Fruit fly (Drosophila melanogaster): ENCODE data around the gene CG2685.

Gene CG2685

dm6 chrX:2704134-2704773 lies 9.5 kb downstream of the CG2685 start, which contains the start of gene eIF2Bbeta:
Gene eIF2Bbeta, plus strand, starts transcription at chrX:2704571.
- no peak for TF ChIP-seq noc (tag; optimal IDR thresholded peaks at IDR 0.05)

dm6 chrX:2703693-2704092 lies 10.1 kb downstream of the CG2685 start, which contains the start of gene Ugalt:
Gene Ugalt, minus strand, starts transcription at chrX:2703852.
- peak; percentile 100 for TF ChIP-seq noc (tag; optimal IDR thresholded peaks at IDR 0.05)

dm6 chrX:2698064-2698894 lies 15.5 kb downstream of the CG2685 start, which contains the start of the genes Spg7 and Lint-O:
Gene Spg7, minus strand, starts transcription at chrX:2698211.
Gene Lint-O, plus strand, starts transcription at chrX:2698701.
- TF ChIP-seq noc (tag; optimal IDR thresholded peaks at IDR 0.05) = no peak

dm6 chrX:2693786-2694185 lies 20.0 kb downstream of the CG2685 start, which contains the start of gene dyw:
Gene dyw, minus strand, starts transcription at chrX:2693886.
- no peak for TF ChIP-seq noc (tag; optimal IDR thresholded peaks at IDR 0.05)

dm6 chrX:2690376-2690775 lies 23.4 kb downstream of the CG2685 start:
- no peak for TF ChIP-seq noc (tag; optimal IDR thresholded peaks at IDR 0.05)

- TF ChIP-seq noc (tag; optimal IDR thresholded peaks at IDR 0.05) = no peak
Observed at dm6 chrX:2686930-2687329, 26.8 kb downstream of the CG2685 start.

- no peak for TF ChIP-seq noc (tag; optimal IDR thresholded peaks at IDR 0.05)
Observed at dm6 chrX:2685580-2685979, 28.2 kb downstream of the CG2685 start, which contains the start of gene per. Gene per, plus strand, starts transcription at chrX:2685580.

- no peak for TF ChIP-seq noc (tag; optimal IDR thresholded peaks at IDR 0.05)
Observed at dm6 chrX:2685022-2685421, 28.7 kb downstream of the CG2685 start.

dm6 chrX:2684442-2684841 lies 29.3 kb downstream of the CG2685 start:
- no peak for TF ChIP-seq noc (tag; optimal IDR thresholded peaks at IDR 0.05)

dm6 chrX:2683926-2684325 lies 29.8 kb downstream of the CG2685 start:
- no peak for TF ChIP-seq noc (tag; optimal IDR thresholded peaks at IDR 0.05)

- TF ChIP-seq noc (tag; optimal IDR thresholded peaks at IDR 0.05) = no peak
Observed at dm6 chrX:2682832-2683231, 30.9 kb downstream of the CG2685 start, which contains the start of gene CG2652. Gene CG2652, minus strand, starts transcription at chrX:2682932.

- no peak for TF ChIP-seq noc (tag; optimal IDR thresholded peaks at IDR 0.05)
Observed at dm6 chrX:2681601-2682000, 32.2 kb downstream of the CG2685 start, which contains the start of gene HLH3B. Gene HLH3B, minus strand, starts transcription at chrX:2681723.

- TF ChIP-seq noc (tag; optimal IDR thresholded peaks at IDR 0.05) = no peak
Observed at dm6 chrX:2677024-2677589, 36.7 kb downstream of the CG2685 start.

- TF ChIP-seq noc (tag; optimal IDR thresholded peaks at IDR 0.05) = no peak
Observed at dm6 chrX:2663416-2663815, 50.3 kb downstream of the CG2685 start.

- TF ChIP-seq noc (tag; optimal IDR thresholded peaks at IDR 0.05) = no peak
Observed at dm6 chrX:2662540-2663133, 51.1 kb downstream of the CG2685 start.

dm6 chrX:2661758-2662157 lies 52.0 kb downstream of the CG2685 start:
- peak; percentile 45 for TF ChIP-seq noc (tag; optimal IDR thresholded peaks at IDR 0.05)
